Fruit fly (Drosophila melanogaster) whole organism, prepupa: ENCODE results near the gene CG13074.

ENCODE experiments used
- Blimp-1 ChIP-seq: fragments of 200-800 bp; sonication (Bioruptor generic); optimal IDR thresholded peaks from 3 replicates; lab custom pipeline; 2017; ENCODE audit warnings: missing biosample characterization, missing genetic modification characterization, mild to moderate bottlenecking, moderate library complexity, missing genetic modification reagents
- CG10669 ChIP-seq: fragments of 200-800 bp; sonication (Bioruptor generic); optimal IDR thresholded peaks from 3 replicates; lab custom pipeline; 2018; ENCODE audit warnings: missing biosample characterization, mild to moderate bottlenecking, missing genetic modification characterization, moderate library complexity
- CG11294 ChIP-seq: fragments of 200-800 bp; sonication (Bioruptor generic); IDR thresholded peaks from 2 replicates; pipeline ENCODE4 v1.3.6; 2022; ENCODE audit warnings: missing biosample characterization, missing genetic modification characterization
- CG11902 ChIP-seq: fragments of 200-800 bp; sonication (Bioruptor generic); optimal IDR thresholded peaks from 3 replicates; lab custom pipeline; 2016; ENCODE audit warnings: missing biosample characterization, missing genetic modification characterization
- CG15336 ChIP-seq: fragments of 200-800 bp; sonication (Bioruptor generic); IDR thresholded peaks from 2 replicates; pipeline ENCODE4 v1.3.6; 2022; ENCODE audit warnings: missing biosample characterization, missing genetic modification characterization
- CG1621 ChIP-seq: fragments of 200-800 bp; sonication (Bioruptor generic); optimal IDR thresholded peaks from 3 replicates; lab custom pipeline; 2018; ENCODE audit warnings: missing biosample characterization, mild to moderate bottlenecking, missing genetic modification characterization
- CG3032 ChIP-seq: fragments of 200-800 bp; optimal IDR thresholded peaks from 2 replicates; lab custom pipeline; 2019; ENCODE audit warnings: missing biosample characterization, mild to moderate bottlenecking, missing genetic modification characterization, moderate library complexity
- CG31627 ChIP-seq: fragments of 200-800 bp; sonication (Bioruptor generic); optimal IDR thresholded peaks from 3 replicates; lab custom pipeline; 2016; ENCODE audit warnings: missing biosample characterization, missing genetic modification characterization
- CG34406 ChIP-seq: fragments of 200-800 bp; sonication (Bioruptor generic); optimal IDR thresholded peaks from 3 replicates; lab custom pipeline; 2016; ENCODE audit warnings: missing biosample characterization, missing genetic modification characterization
- CG3919 ChIP-seq: fragments of 200-800 bp; sonication (Bioruptor generic); optimal IDR thresholded peaks from 3 replicates; lab custom pipeline; 2016; ENCODE audit warnings: missing biosample characterization, missing genetic modification characterization
- CG6163 ChIP-seq: fragments of 200-800 bp; sonication (Bioruptor generic); IDR thresholded peaks from 3 replicates; pipeline ENCODE4 v1.3.6; 2022; ENCODE audit warnings: missing biosample characterization, missing genetic modification characterization
- CG6792 ChIP-seq: fragments of 200-800 bp; sonication (Bioruptor generic); optimal IDR thresholded peaks from 3 replicates; lab custom pipeline; 2016; ENCODE audit warnings: missing biosample characterization, missing genetic modification characterization
- CG6808 ChIP-seq: fragments of 200-800 bp; sonication (Bioruptor generic); optimal IDR thresholded peaks from 3 replicates; lab custom pipeline; 2017; ENCODE audit warnings: missing biosample characterization, missing genetic modification characterization, mild to moderate bottlenecking, moderate library complexity, missing genetic modification reagents
- CG6854 ChIP-seq: fragments of 200-800 bp; sonication (Bioruptor generic); optimal IDR thresholded peaks from 2 replicates; lab custom pipeline; 2017; ENCODE audit warnings: missing biosample characterization, mild to moderate bottlenecking, missing genetic modification characterization
- CG7368 ChIP-seq: fragments of 200-800 bp; sonication (Bioruptor generic); optimal IDR thresholded peaks from 3 replicates; lab custom pipeline; 2016; ENCODE audit warnings: missing biosample characterization, missing genetic modification characterization
- CG8119 ChIP-seq: fragments of 200-800 bp; sonication (Bioruptor generic); IDR thresholded peaks from 3 replicates; pipeline ENCODE4 v1.3.6; 2022; ENCODE audit warnings: missing biosample characterization, missing genetic modification characterization
- CG8632 ChIP-seq: fragments of 200-800 bp; sonication (Bioruptor generic); optimal IDR thresholded peaks from 3 replicates; lab custom pipeline; 2016; ENCODE audit warnings: missing biosample characterization, missing genetic modification characterization
- Eip78C ChIP-seq: fragments of 200-800 bp; sonication (Bioruptor generic); peaks from one replicate; lab custom pipeline; 2016; ENCODE audit warnings: missing biosample characterization, missing genetic modification characterization
- Eip93F ChIP-seq: fragments of 200-800 bp; sonication (Bioruptor generic); optimal IDR thresholded peaks from 2 replicates; lab custom pipeline; 2016; ENCODE audit warnings: missing biosample characterization, mild to moderate bottlenecking, missing genetic modification characterization
- Ets21C ChIP-seq: fragments of 200-800 bp; sonication (Bioruptor generic); optimal IDR thresholded peaks from 3 replicates; lab custom pipeline; 2016; ENCODE audit warnings: missing biosample characterization, missing genetic modification characterization
- Ets96B ChIP-seq: fragments of 200-800 bp; optimal IDR thresholded peaks from 2 replicates; lab custom pipeline; 2019; ENCODE audit warnings: missing biosample characterization, mild to moderate bottlenecking, missing genetic modification characterization, moderate library complexity
- Gug ChIP-seq: fragments of 200-800 bp; sonication (Bioruptor generic); IDR thresholded peaks from 2 replicates; pipeline ENCODE4 v1.3.6; 2022; ENCODE audit warnings: missing biosample characterization, missing genetic modification characterization
- Hr39 ChIP-seq: fragments of 200-800 bp; sonication (Bioruptor generic); optimal IDR thresholded peaks from 2 replicates; lab custom pipeline; 2016; ENCODE audit warnings: missing biosample characterization, missing genetic modification characterization
- Hr4 ChIP-seq: fragments of 200-800 bp; sonication (Bioruptor generic); optimal IDR thresholded peaks from 3 replicates; lab custom pipeline; 2016; ENCODE audit warnings: missing biosample characterization, missing genetic modification characterization
- Lpt ChIP-seq: fragments of 200-800 bp; sonication (Bioruptor generic); optimal IDR thresholded peaks from 3 replicates; lab custom pipeline; 2016; ENCODE audit warnings: missing biosample characterization, missing genetic modification characterization
- Met ChIP-seq: fragments of 200-800 bp; sonication (Bioruptor generic); optimal IDR thresholded peaks from 3 replicates; lab custom pipeline; 2016; ENCODE audit warnings: missing biosample characterization, missing genetic modification characterization
- Sox102F ChIP-seq: fragments of 200-800 bp; sonication (Bioruptor generic); optimal IDR thresholded peaks from 2 replicates; lab custom pipeline; 2016; ENCODE audit warnings: missing biosample characterization, mild to moderate bottlenecking, missing genetic modification characterization
- Sox14 ChIP-seq: fragments of 200-800 bp; sonication (Bioruptor generic); optimal IDR thresholded peaks from 3 replicates; lab custom pipeline; 2016; ENCODE audit warnings: missing biosample characterization, missing genetic modification characterization
- Sox15 ChIP-seq: fragments of 200-800 bp; sonication (Bioruptor generic); optimal IDR thresholded peaks from 3 replicates; lab custom pipeline; 2016; ENCODE audit warnings: missing biosample characterization, missing genetic modification characterization
- achi ChIP-seq: fragments of 200-800 bp; sonication (Bioruptor generic); optimal IDR thresholded peaks from 3 replicates; lab custom pipeline; 2016; ENCODE audit warnings: missing biosample characterization, missing genetic modification characterization
- cyc ChIP-seq: fragments of 200-800 bp; sonication (Bioruptor generic); optimal IDR thresholded peaks from 3 replicates; lab custom pipeline; 2016; ENCODE audit warnings: missing biosample characterization, missing genetic modification characterization
- dac ChIP-seq: fragments of 200-800 bp; sonication (Bioruptor generic); optimal IDR thresholded peaks from 2 replicates; lab custom pipeline; 2017; ENCODE audit warnings: missing biosample characterization, mild to moderate bottlenecking, missing genetic modification characterization
- dsx ChIP-seq: fragments of 200-800 bp; optimal IDR thresholded peaks from 3 replicates; lab custom pipeline; 2019; ENCODE audit warnings: missing biosample characterization, mild to moderate bottlenecking, missing genetic modification characterization, moderate library complexity; ENCODE audit not compliant: poor library complexity, severe bottlenecking
- eg ChIP-seq: fragments of 200-800 bp; sonication (Bioruptor generic); IDR thresholded peaks from 3 replicates; pipeline ENCODE4 v1.3.6; 2022; ENCODE audit warnings: missing biosample characterization, missing genetic modification characterization
- esn ChIP-seq: fragments of 200-800 bp; sonication (Bioruptor generic); optimal IDR thresholded peaks from 2 replicates; lab custom pipeline; 2016; ENCODE audit warnings: missing biosample characterization, mild to moderate bottlenecking, missing genetic modification characterization, moderate library complexity
- lz ChIP-seq: fragments of 200-800 bp; sonication (Bioruptor generic); optimal IDR thresholded peaks from 3 replicates; lab custom pipeline; 2016; ENCODE audit warnings: missing biosample characterization, missing genetic modification characterization
- spab ChIP-seq: fragments of 200-800 bp; sonication (Bioruptor generic); optimal IDR thresholded peaks from 2 replicates; lab custom pipeline; 2017; ENCODE audit warnings: missing biosample characterization, mild to moderate bottlenecking, missing genetic modification characterization, missing genetic modification reagents
- ss ChIP-seq, 2 experiments: fragments of 200-800 bp; sonication (Bioruptor generic); optimal IDR thresholded peaks; 2 replicates in 1 of 2; 3 replicates in 1 of 2; lab custom pipeline; 2017 to 2018; ENCODE audit warnings: mild to moderate bottlenecking in 2 of 2, missing biosample characterization in 2 of 2, missing genetic modification characterization in 2 of 2, moderate library complexity in 1 of 2
- svp ChIP-seq: fragments of 200-800 bp; sonication (Bioruptor generic); peaks from one replicate; lab custom pipeline; 2016; ENCODE audit warnings: missing biosample characterization, missing genetic modification characterization
- topi ChIP-seq: fragments of 200-800 bp; sonication (Bioruptor generic); optimal IDR thresholded peaks from 3 replicates; lab custom pipeline; 2016; ENCODE audit warnings: missing biosample characterization, missing genetic modification characterization
- vri ChIP-seq: fragments of 200-800 bp; sonication (Bioruptor generic); optimal IDR thresholded peaks from 3 replicates; lab custom pipeline; 2016; ENCODE audit warnings: missing biosample characterization, mild to moderate bottlenecking, missing genetic modification characterization

CG13074 gene

dm6 chr3L:16113607-16114337 lies 16.5 kb upstream of the CG13074 start:
- TF ChIP-seq CG6854 (GFP tag; lab: Kevin White, UChicago) (peak; percentile 65), ss (GFP tag; optimal IDR thresholded peaks at IDR 0.05; lab: Kevin White, UChicago) (no peak), Lpt (no peak), CG3032 (tag; lab: Kevin White, UChicago) (peak; percentile 80), CG3919 (GFP tag; lab: Kevin White, UChicago) (peak; percentile 86), Sox15 (peak; percentile 77), CG7368 (GFP tag; lab: Kevin White, UChicago) (peak; percentile 85), Sox102F (GFP tag; lab: Kevin White, UChicago) (peak; percentile 83), esn (GFP tag; lab: Kevin White, UChicago) (peak; percentile 92), Sox14 (GFP tag; lab: Kevin White, UChicago) (peak; percentile 92), spab (GFP tag; lab: Kevin White, UChicago) (no peak), CG1621 (tag; lab: Kevin White, UChicago) (no peak), CG8632 (GFP tag; lab: Kevin White, UChicago) (peak; percentile 80), CG15336 (GFP tag; lab: Robert Waterston, UW) (peak; percentile 87), Eip93F (peak; percentile 92), CG11294 (GFP tag; lab: Robert Waterston, UW) (peak; percentile 62; the same call in 1 of the 2 replicates), dsx (GFP tag; lab: Kevin White, UChicago) (peak; percentile 73), Met (GFP tag; lab: Kevin White, UChicago) (no peak), CG10669 (GFP tag; lab: Kevin White, UChicago) (no peak), cyc (GFP tag; lab: Kevin White, UChicago) (peak; percentile 87), achi (GFP tag; lab: Kevin White, UChicago) (no peak), Hr4 (peak; percentile 88), Gug (peak; percentile 77), CG11902 (GFP tag; lab: Kevin White, UChicago) (peak; percentile 75), Blimp-1 (GFP tag; lab: Kevin White, UChicago) (peak; percentile 68), lz (GFP tag; lab: Kevin White, UChicago) (peak; percentile 90), Eip78C (GFP tag; lab: Kevin White, UChicago) (peak; percentile 97), dac (GFP tag; lab: Kevin White, UChicago) (no peak), svp (no peak), Ets96B (tag; lab: Kevin White, UChicago) (peak; percentile 82), topi (GFP tag; lab: Kevin White, UChicago) (peak; percentile 91), CG6792 (GFP tag; lab: Kevin White, UChicago) (peak; percentile 84), CG34406 (GFP tag; lab: Kevin White, UChicago) (peak; percentile 77), CG31627 (GFP tag; lab: Kevin White, UChicago) (peak; percentile 92), eg (GFP tag; lab: Robert Waterston, UW) (peak; percentile 90; the same call in 2 of the 3 replicates), Ets21C (GFP tag; lab: Kevin White, UChicago) (no peak), CG6808 (GFP tag; lab: Kevin White, UChicago) (no peak), CG6163 (GFP tag; lab: Robert Waterston, UW) (no peak; the same call in 1 of the 3 replicates)
- TF ChIP-seq, all 60 proteins: peak for 26

DNA sequence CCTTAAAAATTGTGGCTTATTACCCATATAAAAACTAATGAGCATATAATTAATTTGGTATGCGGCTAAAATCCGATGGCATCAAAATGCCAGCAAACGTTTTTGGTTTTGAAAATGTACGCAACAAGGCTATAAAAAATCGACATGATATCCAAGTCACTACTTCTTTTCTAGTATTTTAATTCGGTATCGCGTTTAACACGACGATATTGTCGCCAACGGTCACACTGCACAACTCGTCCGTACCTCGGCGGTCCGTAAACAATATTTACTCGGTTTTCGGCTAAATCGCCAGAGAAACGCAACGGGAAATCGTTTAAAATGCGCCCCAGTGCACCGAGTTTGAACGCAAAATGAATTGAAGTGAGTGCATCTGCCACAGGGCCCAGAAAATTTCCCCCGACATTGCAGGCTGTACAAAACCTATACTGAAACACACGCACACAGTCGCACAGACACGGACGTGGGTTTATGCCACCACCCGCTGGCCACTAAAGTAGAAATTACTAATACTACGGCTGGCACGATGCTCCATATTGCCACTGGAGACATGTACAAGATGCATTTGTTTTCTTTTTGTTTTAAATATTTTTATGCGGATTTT lies 15.8 kb upstream of the CG13074 start, which contains the start of gene Taf4:
Taf4 (plus strand) TSS at position 210 of the 604 bp plus-strand sequence.
- TF ChIP-seq CG6854 (GFP tag; lab: Kevin White, UChicago) (no peak), vri (GFP tag; lab: Kevin White, UChicago) (no peak), CG11294 (GFP tag; lab: Robert Waterston, UW) (no peak), esn (GFP tag; lab: Kevin White, UChicago) (no peak), CG8119 (GFP tag; lab: Robert Waterston, UW) (peak; percentile 89; the same call in 1 of the 3 replicates), Hr39 (no peak)
